Fruit fly (Drosophila melanogaster): ENCODE measurements around the gene CG3436.

Gene CG3436

dm6 chr2L:158649-159257 is 2.9 kb downstream of the CG3436 start, which contains the start of the genes CG33635 and spen (continued):
- TF ChIP-seq eve (GFP tag; optimal IDR thresholded peaks at IDR 0.05) (peak in 1 of 2 experiments; percentile 79), Nf-YC (tag; optimal IDR thresholded peaks at IDR 0.05) (peak; percentile 45), CG12391 (tag; optimal IDR thresholded peaks at IDR 0.05) (peak; percentile 57), HLH4C (GFP tag; IDR thresholded peaks at IDR 0.05; ENCODE audit: partially characterized antibody) (no peak), Myb (GFP tag; optimal IDR thresholded peaks at IDR 0.05) (peak; percentile 28), Deaf1 (tag; optimal IDR thresholded peaks at IDR 0.05) (peak; percentile 11), CG3281 (GFP tag; optimal IDR thresholded peaks at IDR 0.05) (peak; percentile 46), Side (GFP tag; optimal IDR thresholded peaks at IDR 0.05) (peak; percentile 30), ems (GFP tag; optimal IDR thresholded peaks at IDR 0.05) (peak; percentile 37), CG6854 (GFP tag; optimal IDR thresholded peaks at IDR 0.05) (peak; percentile 57), al (GFP tag; IDR thresholded peaks at IDR 0.05) (no peak), CG2116 (GFP tag; optimal IDR thresholded peaks at IDR 0.05) (peak; percentile 63), CG10147 (GFP tag; optimal IDR thresholded peaks at IDR 0.05) (peak; percentile 65), salm (tag; optimal IDR thresholded peaks at IDR 0.05) (peak; percentile 53), lmd (GFP tag; IDR thresholded peaks at IDR 0.05) (no peak), CG2875 (GFP tag; optimal IDR thresholded peaks at IDR 0.05) (no peak), CG10209 (GFP tag; optimal IDR thresholded peaks at IDR 0.05) (peak; percentile 21), CG4328 (GFP tag; optimal IDR thresholded peaks at IDR 0.05) (no peak), dm (GFP tag; optimal IDR thresholded peaks at IDR 0.05) (peak; percentile 25), oc (tag; optimal IDR thresholded peaks at IDR 0.05) (peak; percentile 43), Hr51 (GFP tag; optimal IDR thresholded peaks at IDR 0.05) (peak in 1 of 2 experiments; percentile 23), Dll (GFP tag; IDR thresholded peaks at IDR 0.05; ENCODE audit: partially characterized antibody) (no peak), Med (GFP tag) (peak; percentile 86), CG12659 (GFP tag; optimal IDR thresholded peaks at IDR 0.05) (peak; percentile 83), Stat92E (GFP tag; optimal IDR thresholded peaks at IDR 0.05) (peak in 1 of 3 experiments; percentile 37), CG9727 (GFP tag; optimal IDR thresholded peaks at IDR 0.05) (peak; percentile 5), CG30431 (GFP tag; optimal IDR thresholded peaks at IDR 0.05) (no peak), CG7271 (tag; optimal IDR thresholded peaks at IDR 0.05) (peak; percentile 74), dmrt11E (tag; optimal IDR thresholded peaks at IDR 0.05) (peak; percentile 16), CG3847 (GFP tag; IDR thresholded peaks at IDR 0.05) (no peak), Optix (GFP tag; IDR thresholded peaks at IDR 0.05) (no peak), bigmax (GFP tag; optimal IDR thresholded peaks at IDR 0.05) (peak; percentile 48), CG12071 (GFP tag; optimal IDR thresholded peaks at IDR 0.05) (peak; percentile 20), CG13424 (tag; optimal IDR thresholded peaks at IDR 0.05) (peak; percentile 9), CG31224 (GFP tag; IDR thresholded peaks at IDR 0.05) (no peak), CG17359 (tag; optimal IDR thresholded peaks at IDR 0.05) (peak; percentile 44), CoRest (tag; optimal IDR thresholded peaks at IDR 0.05) (peak; percentile 47), PHDP (tag; optimal IDR thresholded peaks at IDR 0.05) (peak; percentile 23), CG14710 (tag; optimal IDR thresholded peaks at IDR 0.05) (peak; percentile 75), emc (GFP tag; optimal IDR thresholded peaks at IDR 0.05) (no peak), Sry-δ (GFP tag; optimal IDR thresholded peaks at IDR 0.05) (peak; percentile 51), Sin3A (optimal IDR thresholded peaks at IDR 0.05) (peak; percentile 29), D19A (tag; optimal IDR thresholded peaks at IDR 0.05) (peak; percentile 4), Max (GFP tag; optimal IDR thresholded peaks at IDR 0.05) (peak; percentile 36), ftz-f1 (GFP tag; optimal IDR thresholded peaks at IDR 0.05) (peak; percentile 42), org-1 (GFP tag; optimal IDR thresholded peaks at IDR 0.05) (peak; percentile 44), crp (GFP tag; optimal IDR thresholded peaks at IDR 0.05) (peak in 1 of 2 experiments; percentile 39), CG2678 (tag; optimal IDR thresholded peaks at IDR 0.05) (peak; percentile 40), CG10979 (tag; optimal IDR thresholded peaks at IDR 0.05) (peak; percentile 26)

Measured in whole organism, embryonic.